Fruit fly (Drosophila melanogaster): ENCODE measurements around the gene CG13775.

CG13775 gene

dm6 chr2L:6968013-6968517 lies 11.3 kb upstream of the CG13775 start (continued):
- TF ChIP-seq CG6808 (GFP tag; optimal IDR thresholded peaks at IDR 0.05) (no peak), CG11902 (GFP tag; optimal IDR thresholded peaks at IDR 0.05) (no peak)

- TF ChIP-seq CG3032 (tag; optimal IDR thresholded peaks at IDR 0.05): peak; percentile 21
- no peak for TF ChIP-seq lz (GFP tag; optimal IDR thresholded peaks at IDR 0.05)
- TF ChIP-seq CG8119 (GFP tag; IDR thresholded peaks at IDR 0.05): 0 out of 3 replicates have a peak, but pooled peaks have one; percentile 2
- peak; percentile 2; the same call in 1 of the 3 replicates for TF ChIP-seq eg (GFP tag; IDR thresholded peaks at IDR 0.05)
- TF ChIP-seq Eip93F (GFP tag; optimal IDR thresholded peaks at IDR 0.05): peak; percentile 41
- 0 out of 3 replicates have a peak, but pooled peaks have one; percentile 6 for TF ChIP-seq CG6163 (GFP tag; IDR thresholded peaks at IDR 0.05)
- peak; percentile 60 for TF ChIP-seq CG6854 (GFP tag; optimal IDR thresholded peaks at IDR 0.05)
- no peak for TF ChIP-seq CG8632 (GFP tag; optimal IDR thresholded peaks at IDR 0.05)
- peak; percentile 18 for TF ChIP-seq OdsH (GFP tag; optimal IDR thresholded peaks at IDR 0.05)
- TF ChIP-seq Sox15 (GFP tag; optimal IDR thresholded peaks at IDR 0.05): peak; percentile 5
- peak; percentile 12 for TF ChIP-seq fd59A (GFP tag; optimal IDR thresholded peaks at IDR 0.05)
- TF ChIP-seq CG32006 (GFP tag; optimal IDR thresholded peaks at IDR 0.05): peak; percentile 11
- peak in 1 of 2 experiments; percentile 41 for TF ChIP-seq salr (GFP tag; optimal IDR thresholded peaks at IDR 0.05)
- peak; percentile 14 for TF ChIP-seq Eip78C (GFP tag)
- no peak for TF ChIP-seq Hr38 (GFP tag; optimal IDR thresholded peaks at IDR 0.05)
These were observed 10.8 kb upstream of the CG13775 start, which contains the start of gene Sumo for dm6 chr2L:6967422-6968012. Gene Sumo (minus strand): TSS chr2L:6967644.

dm6 chr2L:6966309-6966708 lies 9.6 kb upstream of the CG13775 start:
- TF ChIP-seq Eip93F (GFP tag; optimal IDR thresholded peaks at IDR 0.05): no peak
- TF ChIP-seq CG6808 (GFP tag; optimal IDR thresholded peaks at IDR 0.05): peak; percentile 36
- peak; percentile 50 for TF ChIP-seq dsx (GFP tag; optimal IDR thresholded peaks at IDR 0.05; ENCODE audit: poor library complexity, severe bottlenecking)
- no peak for TF ChIP-seq CG15336 (GFP tag; IDR thresholded peaks at IDR 0.05)
- TF ChIP-seq ss (GFP tag; optimal IDR thresholded peaks at IDR 0.05): peak; percentile 18 to 28
- TF ChIP-seq CG1621 (tag; optimal IDR thresholded peaks at IDR 0.05): peak; percentile 71
- TF ChIP-seq OdsH (GFP tag; optimal IDR thresholded peaks at IDR 0.05): no peak
- no peak for TF ChIP-seq topi (GFP tag; optimal IDR thresholded peaks at IDR 0.05)

- TF ChIP-seq svp (GFP tag) (no peak), Hr39 (GFP tag; optimal IDR thresholded peaks at IDR 0.05) (no peak), CG10631 (GFP tag; optimal IDR thresholded peaks at IDR 0.05) (no peak), CG6792 (GFP tag; optimal IDR thresholded peaks at IDR 0.05) (no peak)
These were observed 7.9 kb upstream of the CG13775 start for dm6 chr2L:6964632-6965031.

- TF ChIP-seq Eip93F (GFP tag; optimal IDR thresholded peaks at IDR 0.05) (peak; percentile 13), Sox15 (GFP tag; optimal IDR thresholded peaks at IDR 0.05) (peak; percentile 16), CG10631 (GFP tag; optimal IDR thresholded peaks at IDR 0.05) (peak; percentile 84), lz (GFP tag; optimal IDR thresholded peaks at IDR 0.05) (peak; percentile 15), CG11902 (GFP tag; optimal IDR thresholded peaks at IDR 0.05) (no peak), esn (GFP tag; optimal IDR thresholded peaks at IDR 0.05) (peak; percentile 58), Hr4 (GFP tag; optimal IDR thresholded peaks at IDR 0.05) (no peak), CG31627 (GFP tag; optimal IDR thresholded peaks at IDR 0.05) (peak; percentile 5), CG11294 (GFP tag; IDR thresholded peaks at IDR 0.05) (no peak), fkh (GFP tag; optimal IDR thresholded peaks at IDR 0.05) (peak; percentile 83), Ets96B (tag; optimal IDR thresholded peaks at IDR 0.05) (no peak), CG16779 (tag; optimal IDR thresholded peaks at IDR 0.05) (no peak), Sox102F (GFP tag; optimal IDR thresholded peaks at IDR 0.05) (no peak), CG8119 (GFP tag; IDR thresholded peaks at IDR 0.05) (peak; percentile 54; the same call in 1 of the 3 replicates), Gug (GFP tag; IDR thresholded peaks at IDR 0.05) (peak; percentile 22; the same call in 1 of the 2 replicates), CG6163 (GFP tag; IDR thresholded peaks at IDR 0.05) (peak; percentile 48; the same call in 1 of the 3 replicates), dsx (GFP tag; optimal IDR thresholded peaks at IDR 0.05; ENCODE audit: poor library complexity, severe bottlenecking) (peak; percentile 70), vri (GFP tag; optimal IDR thresholded peaks at IDR 0.05) (peak; percentile 34), CG6792 (GFP tag; optimal IDR thresholded peaks at IDR 0.05) (peak; percentile 30), eg (GFP tag; IDR thresholded peaks at IDR 0.05) (peak; percentile 77), CG3032 (tag; optimal IDR thresholded peaks at IDR 0.05) (peak; percentile 77), acj6 (GFP tag; optimal IDR thresholded peaks at IDR 0.05) (no peak), cyc (GFP tag; optimal IDR thresholded peaks at IDR 0.05) (peak; percentile 34), Eip78C (GFP tag) (peak; percentile 56)
These were observed 7.3 kb upstream of the CG13775 start, which contains the start of the genes sip2 and Coprox for dm6 chr2L:6964022-6964434. Gene sip2 (minus strand): TSS chr2L:6964074. Gene Coprox (plus strand): TSS chr2L:6964421.
